Worm (Caenorhabditis elegans): ENCODE measurements around the gene nhr-22.

Gene nhr-22

ce11 chrII:6491817-6492452, 42.3 kb upstream of the nhr-22 start, which contains the start of the genes T28D9.11 and T28D9.1 (continued):
- no peak for TF ChIP-seq ceh-100 (GFP tag; IDR thresholded peaks at IDR 0.05)
- TF ChIP-seq die-1 (tag; optimal IDR thresholded peaks at IDR 0.05): peak; percentile 2
- TF ChIP-seq athp-1 (tag; optimal IDR thresholded peaks at IDR 0.05): no peak
- TF ChIP-seq ZK185.1 (tag; optimal IDR thresholded peaks at IDR 0.05; ENCODE audit: poor library complexity, severe bottlenecking): no peak
- TF ChIP-seq madf-3 (GFP tag; IDR thresholded peaks at IDR 0.05): no peak
- no peak for TF ChIP-seq tlf-1 (GFP tag; optimal IDR thresholded peaks at IDR 0.05)
- TF ChIP-seq nhr-120 (GFP tag; IDR thresholded peaks at IDR 0.05): no peak
- peak; percentile 6 for TF ChIP-seq ztf-18 (tag; optimal IDR thresholded peaks at IDR 0.05)
- no peak for TF ChIP-seq gei-17 (GFP tag; optimal IDR thresholded peaks at IDR 0.05)
- TF ChIP-seq ceh-27 (GFP tag; optimal IDR thresholded peaks at IDR 0.05): peak; percentile 71
- no peak for TF ChIP-seq dpff-1 (tag; optimal IDR thresholded peaks at IDR 0.05)
- no peak for TF ChIP-seq F55B11.4 (tag; optimal IDR thresholded peaks at IDR 0.05; ENCODE audit: borderline replicate concordance, insufficient read depth)
- TF ChIP-seq rcor-1 (GFP tag; IDR thresholded peaks at IDR 0.05): peak; percentile 60
- TF ChIP-seq tbx-9 (tag; optimal IDR thresholded peaks at IDR 0.05; ENCODE audit: borderline replicate concordance): no peak
- peak; percentile 61; the same call in 1 of the 2 replicates for TF ChIP-seq lin-26 (GFP tag; IDR thresholded peaks at IDR 0.05)
- peak; percentile 49 for TF ChIP-seq F33H1.4 (GFP tag; IDR thresholded peaks at IDR 0.05)
- no peak for TF ChIP-seq aptf-3 (GFP tag; IDR thresholded peaks at IDR 0.05)
- TF ChIP-seq attf-5 (GFP tag; optimal IDR thresholded peaks at IDR 0.05): peak; percentile 72
- no peak for TF ChIP-seq akir-1 (GFP tag; optimal IDR thresholded peaks at IDR 0.05)
- TF ChIP-seq nfyb-1 (GFP tag; IDR thresholded peaks at IDR 0.05): peak; percentile 34; the same call in 1 of the 2 replicates
- 0 out of 2 replicates have a peak, but pooled peaks have one; percentile 25 for TF ChIP-seq pbrm-1 (GFP tag; IDR thresholded peaks at IDR 0.05)
- TF ChIP-seq nhr-80 (tag; optimal IDR thresholded peaks at IDR 0.05): no peak
- 0 out of 2 replicates have a peak, but pooled peaks have one; percentile 40 for TF ChIP-seq egl-18 (GFP tag; IDR thresholded peaks at IDR 0.05)
- no peak for TF ChIP-seq aptf-2 (GFP tag; conservative IDR thresholded peaks at IDR 0.05)
- no peak for TF ChIP-seq Y79H2A.3 (GFP tag; conservative IDR thresholded peaks at IDR 0.05)
- TF ChIP-seq nhr-27 (tag; optimal IDR thresholded peaks at IDR 0.05): no peak
- TF ChIP-seq lsl-1 (GFP tag; optimal IDR thresholded peaks at IDR 0.05): no peak
- TF ChIP-seq F57A8.1 (GFP tag; optimal IDR thresholded peaks at IDR 0.05): no peak
- TF ChIP-seq ztf-22 (GFP tag; optimal IDR thresholded peaks at IDR 0.05): peak; percentile 43
- no peak for TF ChIP-seq lag-1 (GFP tag; IDR thresholded peaks at IDR 0.05)
- TF ChIP-seq C06A6.2 (GFP tag; conservative IDR thresholded peaks at IDR 0.05): no peak
- peak; percentile 99 for TF ChIP-seq zfh-2 (GFP tag; conservative IDR thresholded peaks at IDR 0.05)
- no peak for TF ChIP-seq T07F8.4 (tag; optimal IDR thresholded peaks at IDR 0.05)
- TF ChIP-seq K11D2.4 (GFP tag; IDR thresholded peaks at IDR 0.05): peak; percentile 46; the same call in 1 of the 2 replicates
- no peak for TF ChIP-seq unc-130 (GFP tag; optimal IDR thresholded peaks at IDR 0.05)
- TF ChIP-seq chd-7 (tag; optimal IDR thresholded peaks at IDR 0.05): peak; percentile 12
- TF ChIP-seq madf-10 (tag; optimal IDR thresholded peaks at IDR 0.05): peak; percentile 28
- TF ChIP-seq hmg-1.2 (GFP tag; IDR thresholded peaks at IDR 0.05): peak; percentile 28; the same call in 1 of the 2 replicates
- no peak for TF ChIP-seq hmg-20 (GFP tag; IDR thresholded peaks at IDR 0.05)
- TF ChIP-seq F52B5.7 (tag; optimal IDR thresholded peaks at IDR 0.05): peak; percentile 11
- TF ChIP-seq egl-44 (GFP tag; IDR thresholded peaks at IDR 0.05): peak; percentile 35; the same call in 1 of the 2 replicates
- no peak for TF ChIP-seq Y53F4B.3 (GFP tag; IDR thresholded peaks at IDR 0.05)
- peak; percentile 66 for TF ChIP-seq dox-1 (GFP tag; IDR thresholded peaks at IDR 0.05)
- no peak for TF ChIP-seq bed-1 (GFP tag; IDR thresholded peaks at IDR 0.05)
- TF ChIP-seq fkh-3 (tag; optimal IDR thresholded peaks at IDR 0.05): no peak
- no peak for TF ChIP-seq B0261.1 (tag; optimal IDR thresholded peaks at IDR 0.05)
- TF ChIP-seq lsy-27 (tag; optimal IDR thresholded peaks at IDR 0.05; ENCODE audit: borderline replicate concordance, insufficient read depth): no peak
- no peak for TF ChIP-seq hsf-1 (GFP tag; IDR thresholded peaks at IDR 0.05)
